Fruit fly (Drosophila melanogaster): Measurements from ENCODE around the gene Obp99c.
A peak's percentile ranks its signal among the peaks of the same experiment; 100 is the strongest.

The Obp99c gene

DNA sequence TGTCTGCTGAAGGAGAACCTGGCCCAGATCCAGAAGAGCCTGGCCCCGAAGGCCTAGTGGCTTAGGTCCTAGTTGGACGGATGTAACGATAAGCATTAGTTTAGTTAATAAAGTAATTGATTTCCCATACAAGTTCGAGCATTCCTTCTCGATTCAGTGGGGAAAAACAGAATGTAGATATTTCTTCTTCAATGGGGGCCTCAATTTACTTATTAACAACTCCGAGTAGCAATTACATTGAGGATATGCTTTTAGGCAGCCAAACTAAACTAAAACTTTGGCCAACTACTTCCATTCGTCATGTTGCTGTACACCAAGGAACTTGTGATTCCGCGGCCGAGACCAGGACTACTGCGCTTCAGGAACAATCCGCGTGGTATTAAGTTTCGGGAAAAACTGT is 17.0 kb downstream of the Obp99c start, which contains the start of gene ppk19:
ppk19 (plus strand) TSS at position 301 of the 400 bp plus-strand sequence.
- TF ChIP-seq tj (GFP tag; optimal IDR thresholded peaks at IDR 0.05): no peak
- no peak for TF ChIP-seq Crg-1 (GFP tag; optimal IDR thresholded peaks at IDR 0.05)
- TF ChIP-seq Mnt (GFP tag; optimal IDR thresholded peaks at IDR 0.05): no peak
- TF ChIP-seq Clk (GFP tag; optimal IDR thresholded peaks at IDR 0.05): no peak
- TF ChIP-seq bab1 (GFP tag; optimal IDR thresholded peaks at IDR 0.05): no peak
- no peak for TF ChIP-seq CG7101 (tag; optimal IDR thresholded peaks at IDR 0.05)
- no peak for TF ChIP-seq Hr96 (GFP tag; optimal IDR thresholded peaks at IDR 0.05)
- TF ChIP-seq CG1620 (GFP tag; optimal IDR thresholded peaks at IDR 0.05): no peak
- no peak for TF ChIP-seq ovo (GFP tag; optimal IDR thresholded peaks at IDR 0.05)
- TF ChIP-seq CG7045 (GFP tag; optimal IDR thresholded peaks at IDR 0.05): no peak
- TF ChIP-seq CG11617 (GFP tag; optimal IDR thresholded peaks at IDR 0.05): no peak
- no peak for TF ChIP-seq toe (GFP tag; optimal IDR thresholded peaks at IDR 0.05)
- TF ChIP-seq CG5204 (GFP tag; optimal IDR thresholded peaks at IDR 0.05): no peak

- TF ChIP-seq Clk (GFP tag; optimal IDR thresholded peaks at IDR 0.05) (no peak), tj (GFP tag; optimal IDR thresholded peaks at IDR 0.05) (peak; percentile 94), Crg-1 (GFP tag; optimal IDR thresholded peaks at IDR 0.05) (no peak), bab1 (GFP tag; optimal IDR thresholded peaks at IDR 0.05) (no peak), cic (GFP tag; optimal IDR thresholded peaks at IDR 0.05) (no peak)
Observed at dm6 chr3R:29671060-29671707, 17.9 kb downstream of the Obp99c start, which contains the start of gene Obp99a. Obp99a (plus strand) TSS chr3R:29671657.

DNA sequence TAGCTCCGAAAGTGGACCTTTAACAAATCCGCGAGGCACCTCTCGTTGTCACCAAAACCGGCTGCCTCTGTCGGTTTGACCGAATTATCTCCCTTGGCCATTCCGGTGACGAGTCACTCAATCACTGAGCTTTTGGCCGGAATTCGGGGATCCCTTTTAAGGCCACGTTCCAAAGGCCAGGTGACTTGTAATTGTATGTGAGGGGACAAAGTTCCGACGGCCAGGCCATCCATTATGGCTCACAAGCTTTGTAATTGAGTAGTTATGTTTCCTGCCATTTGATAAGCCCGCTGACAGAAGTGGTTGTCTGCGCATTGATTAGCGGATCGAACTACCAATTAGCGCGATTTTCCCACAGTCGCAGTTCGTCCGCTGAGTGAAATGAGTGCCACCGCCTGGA is 20.3 kb downstream of the Obp99c start, which contains the start of the genes ppk20 and ppk30:
ppk20 (minus strand) TSS at position 101 of the 400 bp plus-strand sequence.
ppk30 (plus strand) TSS at position 373 of the 400 bp plus-strand sequence.
- TF ChIP-seq CG7045 (GFP tag; optimal IDR thresholded peaks at IDR 0.05) (no peak), CG12768 (GFP tag; optimal IDR thresholded peaks at IDR 0.05) (no peak), CG7101 (tag; optimal IDR thresholded peaks at IDR 0.05) (no peak), cnc (optimal IDR thresholded peaks at IDR 0.05) (no peak), Hr96 (GFP tag; optimal IDR thresholded peaks at IDR 0.05) (no peak), CG5204 (GFP tag; optimal IDR thresholded peaks at IDR 0.05) (no peak), CG33017 (tag; optimal IDR thresholded peaks at IDR 0.05) (no peak), CG14711 (tag; optimal IDR thresholded peaks at IDR 0.05) (no peak), CG11617 (GFP tag; optimal IDR thresholded peaks at IDR 0.05) (no peak)

DNA sequence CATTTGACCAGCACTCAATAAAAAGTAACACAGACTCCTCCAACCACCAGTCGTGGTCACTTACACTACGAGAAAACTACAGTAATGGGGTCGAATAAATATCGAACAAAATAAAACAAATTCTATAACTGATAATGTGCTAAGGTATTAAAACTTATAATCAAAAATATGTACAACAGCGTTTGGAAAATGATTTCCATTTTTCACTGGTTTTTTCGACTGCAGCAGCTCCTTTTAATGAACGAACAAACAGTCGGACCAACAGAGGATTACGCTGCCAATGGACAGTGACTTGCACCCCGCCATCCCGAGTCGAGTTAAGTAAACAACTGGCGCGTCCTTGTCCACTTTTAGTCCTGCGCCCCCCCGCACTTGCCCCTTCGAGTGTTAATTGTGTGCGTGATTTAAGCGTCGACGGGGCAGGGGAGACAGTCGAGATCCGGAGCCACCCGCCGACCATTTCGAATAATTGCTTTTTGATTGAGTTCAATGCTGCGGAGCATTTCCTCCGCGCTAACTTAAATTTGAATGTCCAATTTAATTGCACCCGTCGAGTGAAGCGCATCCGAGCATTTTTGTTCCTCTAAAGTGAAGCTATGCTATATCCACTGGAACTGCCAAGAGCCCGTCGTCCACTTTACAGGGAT is 24.8 kb downstream of the Obp99c start, which contains the start of gene ppk21:
ppk21 (plus strand) TSS at position 597 of the 647 bp plus-strand sequence.
- TF ChIP-seq CG33017 (tag; optimal IDR thresholded peaks at IDR 0.05) (no peak), CG12768 (GFP tag; optimal IDR thresholded peaks at IDR 0.05) (no peak), Mnt (GFP tag; optimal IDR thresholded peaks at IDR 0.05) (no peak), CG7045 (GFP tag; optimal IDR thresholded peaks at IDR 0.05) (no peak), cnc (optimal IDR thresholded peaks at IDR 0.05) (no peak), kay (GFP tag; ENCODE audit: borderline replicate concordance) (no peak), Crg-1 (GFP tag; optimal IDR thresholded peaks at IDR 0.05) (no peak), CG5204 (GFP tag; optimal IDR thresholded peaks at IDR 0.05) (no peak), CG1620 (GFP tag; optimal IDR thresholded peaks at IDR 0.05) (no peak), pad (GFP tag; optimal IDR thresholded peaks at IDR 0.05) (no peak)

DNA sequence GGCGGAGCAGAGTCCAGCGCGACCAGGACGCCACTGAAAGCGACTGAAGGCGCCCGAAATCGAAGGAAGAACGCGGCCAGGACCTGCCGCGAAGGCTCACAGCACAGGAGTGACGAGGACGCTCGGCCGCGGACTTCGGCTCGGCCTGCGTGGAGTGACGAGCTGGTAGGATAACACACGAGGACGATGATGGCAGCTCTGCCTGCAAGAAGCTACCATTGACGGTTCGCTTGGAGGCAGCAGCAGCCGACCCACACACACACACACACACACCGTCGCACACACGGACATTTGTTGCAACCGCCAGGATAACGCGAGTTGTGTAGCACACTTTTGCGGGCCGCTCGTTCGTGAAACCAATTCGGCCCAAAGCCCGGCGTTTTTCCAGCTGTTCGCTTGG is 29.2 kb downstream of the Obp99c start, which contains the start of gene Dop1R2:
Dop1R2 (minus strand) TSS at position 35 of the 400 bp plus-strand sequence.
- no peak for TF ChIP-seq toe (GFP tag; optimal IDR thresholded peaks at IDR 0.05)
- no peak for TF ChIP-seq CG5204 (GFP tag; optimal IDR thresholded peaks at IDR 0.05)
- TF ChIP-seq CG33017 (tag; optimal IDR thresholded peaks at IDR 0.05): no peak
- no peak for TF ChIP-seq CG14711 (tag; optimal IDR thresholded peaks at IDR 0.05)
- no peak for TF ChIP-seq ovo (GFP tag; optimal IDR thresholded peaks at IDR 0.05)
- no peak for TF ChIP-seq Hr96 (GFP tag; optimal IDR thresholded peaks at IDR 0.05)

dm6 chr3R:29651488-29651887 is 37.6 kb downstream of the Obp99c start:
- TF ChIP-seq CG14711 (tag; optimal IDR thresholded peaks at IDR 0.05) (no peak), kay (GFP tag; ENCODE audit: borderline replicate concordance) (no peak), ovo (GFP tag; optimal IDR thresholded peaks at IDR 0.05) (no peak), Mnt (GFP tag; optimal IDR thresholded peaks at IDR 0.05) (no peak), CG12768 (GFP tag; optimal IDR thresholded peaks at IDR 0.05) (no peak), Crg-1 (GFP tag; optimal IDR thresholded peaks at IDR 0.05) (no peak), tj (GFP tag; optimal IDR thresholded peaks at IDR 0.05) (no peak), pad (GFP tag; optimal IDR thresholded peaks at IDR 0.05) (no peak), CG7045 (GFP tag; optimal IDR thresholded peaks at IDR 0.05) (no peak), Clk (GFP tag; optimal IDR thresholded peaks at IDR 0.05) (no peak), CG1620 (GFP tag; optimal IDR thresholded peaks at IDR 0.05) (no peak), cnc (optimal IDR thresholded peaks at IDR 0.05) (no peak), cic (GFP tag; optimal IDR thresholded peaks at IDR 0.05) (no peak), CG11617 (GFP tag; optimal IDR thresholded peaks at IDR 0.05) (no peak), CG5204 (GFP tag; optimal IDR thresholded peaks at IDR 0.05) (no peak), Hr96 (GFP tag; optimal IDR thresholded peaks at IDR 0.05) (no peak), bab1 (GFP tag; optimal IDR thresholded peaks at IDR 0.05) (no peak), CG33017 (tag; optimal IDR thresholded peaks at IDR 0.05) (no peak), CG7101 (tag; optimal IDR thresholded peaks at IDR 0.05) (no peak)

Data from whole organism, adult.